Worm (Caenorhabditis elegans) whole organism, early embryonic: Measurements from ENCODE around the gene F53A2.3.

Experiments
- B0310.2 ChIP-seq: sonication (generic microtip); optimal IDR thresholded peaks from 2 replicates; lab custom pipeline; 2016; ENCODE audit warnings: mild to moderate bottlenecking, missing genetic modification characterization, missing compliant biosample characterization
- ama-1 ChIP-seq: fragments of 150-350 bp; optimal IDR thresholded peaks from 2 replicates; lab custom pipeline; 2014
- ceh-13 ChIP-seq: fragments of 200-800 bp; sonication (Bioruptor generic); optimal IDR thresholded peaks from 2 replicates; lab custom pipeline; 2018; ENCODE audit warnings: mild to moderate bottlenecking, missing genetic modification characterization, missing compliant biosample characterization
- ets-7 ChIP-seq: sonication (generic microtip); optimal IDR thresholded peaks from 2 replicates; lab custom pipeline; 2016; ENCODE audit warnings: missing genotype, missing genetic modification characterization, missing compliant biosample characterization
- flt-1 ChIP-seq: fragments of 200-800 bp; sonication (Bioruptor generic); IDR thresholded peaks from 2 replicates; pipeline ENCODE4 v1.3.6; 2022; ENCODE audit warnings: missing genetic modification characterization, missing compliant biosample characterization
- hnd-1 ChIP-seq: sonication (generic microtip); optimal IDR thresholded peaks from 2 replicates; lab custom pipeline; 2016; ENCODE audit warnings: missing genetic modification characterization, missing compliant biosample characterization
- sea-1 ChIP-seq: fragments of 200-800 bp; sonication (Bioruptor generic); conservative IDR thresholded peaks from 2 replicates; pipeline ENCODE4 v1.3.6; 2022; ENCODE audit warnings: missing genetic modification characterization, missing compliant biosample characterization
- tra-4 ChIP-seq: sonication (generic microtip); optimal IDR thresholded peaks from 2 replicates; lab custom pipeline; 2017; ENCODE audit warnings: missing genetic modification characterization, missing compliant biosample characterization

- TF ChIP-seq B0310.2 (tag; lab: Kevin White, UChicago) = no peak
- no peak for TF ChIP-seq ama-1 (lab: Kevin White, UChicago)
- TF ChIP-seq sea-1 (GFP tag; lab: Robert Waterston, UW) = no peak
- no peak for TF ChIP-seq ets-7
- TF ChIP-seq tra-4 (tag; lab: Kevin White, UChicago) = no peak
- no peak for TF ChIP-seq flt-1
- TF ChIP-seq ceh-13 (GFP tag; lab: Kevin White, UChicago) = no peak
- no peak for TF ChIP-seq hnd-1 (tag; lab: Kevin White, UChicago)
Measured at ce11 chrIII:13389078-13389477, 49.5 kb upstream of the F53A2.3 start, which contains the start of gene T03F6.3.
